Worm (Caenorhabditis elegans): ENCODE results near the gene T09F3.7.

The T09F3.7 gene

ce11 chrII:10421941-10422340, 31.0 kb downstream of the T09F3.7 start, which contains the start of gene frpr-21:
TSS of gene frpr-21 (minus strand) at chrII:10422041.
- TF ChIP-seq lin-11 (tag; optimal IDR thresholded peaks at IDR 0.05) (no peak), mbf-1 (tag; optimal IDR thresholded peaks at IDR 0.05) (no peak), mdl-1 (tag; optimal IDR thresholded peaks at IDR 0.05) (no peak), nhr-77 (tag; optimal IDR thresholded peaks at IDR 0.05) (no peak), sma-9 (GFP tag; optimal IDR thresholded peaks at IDR 0.05) (no peak), sma-9 (tag; optimal IDR thresholded peaks at IDR 0.05) (no peak), unc-55 (GFP tag; optimal IDR thresholded peaks at IDR 0.05) (no peak), ZK546.5 (tag; optimal IDR thresholded peaks at IDR 0.05) (no peak), unc-39 (tag; optimal IDR thresholded peaks at IDR 0.05) (no peak), lsy-2 (tag; optimal IDR thresholded peaks at IDR 0.05) (no peak), Y55F3AM.14 (GFP tag; optimal IDR thresholded peaks at IDR 0.05) (no peak), elt-3 (tag; optimal IDR thresholded peaks at IDR 0.05) (no peak), lin-13 (GFP tag; optimal IDR thresholded peaks at IDR 0.05) (no peak), peb-1 (tag; optimal IDR thresholded peaks at IDR 0.05) (no peak), nhr-10 (tag; optimal IDR thresholded peaks at IDR 0.05) (no peak), ztf-1 (GFP tag; conservative IDR thresholded peaks at IDR 0.05) (no peak), sem-4 (tag; optimal IDR thresholded peaks at IDR 0.05) (no peak), nhr-6 (tag; optimal IDR thresholded peaks at IDR 0.05) (no peak), ama-1 (optimal IDR thresholded peaks at IDR 0.05) (no peak)

- TF ChIP-seq unc-39 (tag; optimal IDR thresholded peaks at IDR 0.05) (no peak), ztf-4 (tag; optimal IDR thresholded peaks at IDR 0.05) (no peak), ztf-1 (GFP tag; conservative IDR thresholded peaks at IDR 0.05) (no peak), C34F6.9 (tag; optimal IDR thresholded peaks at IDR 0.05) (no peak), elt-3 (tag; optimal IDR thresholded peaks at IDR 0.05) (no peak), nhr-11 (tag; optimal IDR thresholded peaks at IDR 0.05) (no peak), lin-39 (tag; optimal IDR thresholded peaks at IDR 0.05) (no peak), elt-1 (tag; optimal IDR thresholded peaks at IDR 0.05) (no peak), ama-1 (optimal IDR thresholded peaks at IDR 0.05) (no peak), unc-62 (GFP tag; optimal IDR thresholded peaks at IDR 0.05) (no peak), gmeb-1 (tag; optimal IDR thresholded peaks at IDR 0.05) (no peak), ZK546.5 (tag; optimal IDR thresholded peaks at IDR 0.05) (no peak), ceh-82 (tag; optimal IDR thresholded peaks at IDR 0.05) (no peak), aly-2 (tag; optimal IDR thresholded peaks at IDR 0.05) (no peak), lsy-2 (tag; optimal IDR thresholded peaks at IDR 0.05) (no peak), nhr-6 (tag; optimal IDR thresholded peaks at IDR 0.05) (no peak), mdl-1 (tag; optimal IDR thresholded peaks at IDR 0.05) (no peak)
Observed at ce11 chrII:10435836-10436235, 44.9 kb downstream of the T09F3.7 start, which contains the start of gene cut-4. TSS of gene cut-4 (plus strand) at chrII:10436136.

DNA sequence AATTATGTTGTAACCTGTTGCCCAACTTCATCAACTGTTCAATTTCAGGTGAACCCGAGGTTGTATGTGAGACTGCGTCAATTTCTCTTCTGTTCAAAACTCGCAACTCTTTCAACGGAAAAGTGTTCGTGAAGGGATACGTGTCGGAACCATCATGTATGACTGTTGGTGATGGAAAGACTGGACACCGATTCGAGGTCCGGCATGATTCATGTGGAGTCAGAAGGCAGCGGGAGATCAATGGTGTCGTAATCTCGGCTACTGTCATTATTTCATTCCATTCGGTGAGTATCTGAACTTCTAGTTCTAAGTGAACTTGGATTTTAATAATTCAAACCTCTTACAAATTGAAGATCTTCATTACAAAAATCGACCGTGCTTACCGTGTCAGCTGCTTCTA, 46.9 kb downstream of the T09F3.7 start:
- no peak for TF ChIP-seq lin-39 (tag; optimal IDR thresholded peaks at IDR 0.05)
- TF ChIP-seq nhr-237 (tag; optimal IDR thresholded peaks at IDR 0.05) = no peak
- TF ChIP-seq mbf-1 (tag; optimal IDR thresholded peaks at IDR 0.05) = no peak
- TF ChIP-seq ztf-11 (tag; optimal IDR thresholded peaks at IDR 0.05) = no peak
- TF ChIP-seq ZK546.5 (tag; optimal IDR thresholded peaks at IDR 0.05) = no peak
- TF ChIP-seq Y55F3AM.14 (GFP tag; optimal IDR thresholded peaks at IDR 0.05) = no peak
- TF ChIP-seq unc-39 (tag; optimal IDR thresholded peaks at IDR 0.05) = no peak
- TF ChIP-seq ceh-82 (tag; optimal IDR thresholded peaks at IDR 0.05) = no peak
- no peak for TF ChIP-seq mab-5 (tag; optimal IDR thresholded peaks at IDR 0.05)
- no peak for TF ChIP-seq lsy-2 (tag; optimal IDR thresholded peaks at IDR 0.05)
- TF ChIP-seq F13H6.1 (tag; optimal IDR thresholded peaks at IDR 0.05) = no peak
- TF ChIP-seq sem-4 (tag; optimal IDR thresholded peaks at IDR 0.05) = no peak
- no peak for TF ChIP-seq peb-1 (tag; optimal IDR thresholded peaks at IDR 0.05)
- no peak for TF ChIP-seq gmeb-1 (tag; optimal IDR thresholded peaks at IDR 0.05)
- TF ChIP-seq blmp-1 (tag; optimal IDR thresholded peaks at IDR 0.05; ENCODE audit: insufficient read depth) = no peak
- no peak for TF ChIP-seq mdl-1 (tag; optimal IDR thresholded peaks at IDR 0.05)
- no peak for TF ChIP-seq ceh-16 (tag; optimal IDR thresholded peaks at IDR 0.05)
- TF ChIP-seq nhr-6 (tag; optimal IDR thresholded peaks at IDR 0.05) = no peak

DNA sequence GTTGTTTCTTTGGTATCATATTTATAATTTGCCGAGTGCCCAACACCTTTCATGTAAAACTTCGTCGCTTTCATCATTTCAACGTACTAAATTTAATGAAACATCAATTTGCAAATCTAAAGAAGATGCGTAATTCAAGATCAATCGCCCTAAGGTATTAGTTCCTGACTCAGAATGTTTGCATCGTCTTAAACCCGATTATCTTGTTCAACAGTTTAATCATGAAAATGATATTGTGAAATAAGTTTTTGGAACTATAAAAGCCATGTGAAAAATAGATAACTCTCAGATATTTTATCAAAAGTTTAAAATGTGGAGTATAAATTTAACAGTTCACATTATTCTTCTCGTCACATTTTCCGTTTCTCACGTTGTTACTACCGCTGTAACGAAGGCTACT, 49.0 kb downstream of the T09F3.7 start, which contains the start of gene E04D5.4:
Gene E04D5.4, plus strand, starts transcription at position 301 of the 400 bp plus-strand sequence.
- no peak for TF ChIP-seq ZK546.5 (tag; optimal IDR thresholded peaks at IDR 0.05)
- TF ChIP-seq peb-1 (tag; optimal IDR thresholded peaks at IDR 0.05) = no peak
- no peak for TF ChIP-seq skn-1 (tag; optimal IDR thresholded peaks at IDR 0.05)
- TF ChIP-seq sma-9 (GFP tag; optimal IDR thresholded peaks at IDR 0.05) = no peak
- no peak for TF ChIP-seq sma-9 (tag; optimal IDR thresholded peaks at IDR 0.05)
- TF ChIP-seq ceh-16 (tag; optimal IDR thresholded peaks at IDR 0.05) = no peak
- TF ChIP-seq dmd-4 (tag; optimal IDR thresholded peaks at IDR 0.05) = no peak
- TF ChIP-seq nhr-21 (tag; optimal IDR thresholded peaks at IDR 0.05) = no peak
- TF ChIP-seq nhr-237 (tag; optimal IDR thresholded peaks at IDR 0.05) = no peak
- TF ChIP-seq unc-62 (GFP tag; optimal IDR thresholded peaks at IDR 0.05) = no peak
- TF ChIP-seq sem-4 (tag; optimal IDR thresholded peaks at IDR 0.05) = no peak
- TF ChIP-seq nhr-129 (tag; optimal IDR thresholded peaks at IDR 0.05) = no peak
- TF ChIP-seq ztf-1 (GFP tag; conservative IDR thresholded peaks at IDR 0.05) = no peak
- TF ChIP-seq ztf-11 (tag; optimal IDR thresholded peaks at IDR 0.05) = no peak
- no peak for TF ChIP-seq nhr-10 (tag; optimal IDR thresholded peaks at IDR 0.05)
- no peak for TF ChIP-seq lsy-2 (tag; optimal IDR thresholded peaks at IDR 0.05)
- no peak for TF ChIP-seq snpc-4 (tag; optimal IDR thresholded peaks at IDR 0.05)
- no peak for TF ChIP-seq Y55F3AM.14 (GFP tag; optimal IDR thresholded peaks at IDR 0.05)
